Worm (Caenorhabditis elegans): ENCODE measurements around the gene Y50D4C.3.

DNA sequence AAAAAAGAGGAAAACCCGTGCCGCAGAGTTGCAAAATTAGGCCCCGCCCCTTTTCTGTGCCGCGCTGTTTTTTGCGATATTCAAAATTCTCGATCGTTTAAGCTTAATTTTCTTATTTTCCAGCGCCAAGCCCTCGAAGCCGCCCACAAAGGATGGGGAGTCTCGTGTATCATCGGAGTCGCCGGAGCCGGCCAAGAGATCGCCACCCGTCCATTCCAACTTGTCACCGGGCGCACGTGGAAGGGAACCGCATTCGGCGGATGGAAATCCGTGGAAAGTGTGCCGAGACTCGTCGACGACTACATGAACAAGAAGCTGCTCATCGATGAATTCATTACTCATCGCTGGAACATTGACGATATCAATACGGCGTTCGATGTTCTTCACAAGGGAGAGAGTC lies 29.3 kb downstream of the Y50D4C.3 start:
- TF ChIP-seq W03F9.2 (tag; optimal IDR thresholded peaks at IDR 0.05) (no peak), him-1 (tag; optimal IDR thresholded peaks at IDR 0.05) (no peak)

Measured in whole organism, L4/young adult.